Worm (Caenorhabditis elegans): ENCODE results near the gene F18G5.6.

- TF ChIP-seq nhr-76 (tag; optimal IDR thresholded peaks at IDR 0.05) (no peak), aly-2 (tag; optimal IDR thresholded peaks at IDR 0.05) (no peak), pha-4 (tag; optimal IDR thresholded peaks at IDR 0.05) (no peak), ceh-28 (tag; optimal IDR thresholded peaks at IDR 0.05) (no peak), pqm-1 (tag; optimal IDR thresholded peaks at IDR 0.05) (no peak), snpc-4 (tag; optimal IDR thresholded peaks at IDR 0.05) (no peak), fos-1 (tag; optimal IDR thresholded peaks at IDR 0.05) (no peak)
Measured at ce11 chrX:9274574-9274973, 10.4 kb upstream of the F18G5.6 start, which contains the start of gene B0416.10.

Measured in whole organism, L3 larva.